Fruit fly (Drosophila melanogaster) whole organism, prepupa: ENCODE results near the gene Mst84B.
A peak's percentile ranks its signal among the peaks of the same experiment; 100 is the strongest.

Experiments
- Blimp-1 ChIP-seq: fragments of 200-800 bp; sonication (Bioruptor generic); optimal IDR thresholded peaks from 3 replicates; lab custom pipeline; 2017; ENCODE audit warnings: missing biosample characterization, missing genetic modification characterization, mild to moderate bottlenecking, moderate library complexity, missing genetic modification reagents
- CG10669 ChIP-seq: fragments of 200-800 bp; sonication (Bioruptor generic); optimal IDR thresholded peaks from 3 replicates; lab custom pipeline; 2018; ENCODE audit warnings: missing biosample characterization, mild to moderate bottlenecking, missing genetic modification characterization, moderate library complexity
- CG11294 ChIP-seq: fragments of 200-800 bp; sonication (Bioruptor generic); IDR thresholded peaks from 2 replicates; pipeline ENCODE4 v1.3.6; 2022; ENCODE audit warnings: missing biosample characterization, missing genetic modification characterization
- CG11762 ChIP-seq: fragments of 200-800 bp; sonication (Bioruptor generic); optimal IDR thresholded peaks from 3 replicates; lab custom pipeline; 2016; ENCODE audit warnings: missing biosample characterization, missing genetic modification characterization; ENCODE audit not compliant: insufficient read depth
- CG11902 ChIP-seq: fragments of 200-800 bp; sonication (Bioruptor generic); optimal IDR thresholded peaks from 3 replicates; lab custom pipeline; 2016; ENCODE audit warnings: missing biosample characterization, missing genetic modification characterization
- CG15336 ChIP-seq: fragments of 200-800 bp; sonication (Bioruptor generic); IDR thresholded peaks from 2 replicates; pipeline ENCODE4 v1.3.6; 2022; ENCODE audit warnings: missing biosample characterization, missing genetic modification characterization
- CG1621 ChIP-seq: fragments of 200-800 bp; sonication (Bioruptor generic); optimal IDR thresholded peaks from 3 replicates; lab custom pipeline; 2018; ENCODE audit warnings: missing biosample characterization, mild to moderate bottlenecking, missing genetic modification characterization
- CG16779 ChIP-seq: fragments of 200-800 bp; sonication (Bioruptor generic); optimal IDR thresholded peaks from 3 replicates; lab custom pipeline; 2017; ENCODE audit warnings: missing biosample characterization, mild to moderate bottlenecking, missing genetic modification characterization
- CG3032 ChIP-seq: fragments of 200-800 bp; optimal IDR thresholded peaks from 2 replicates; lab custom pipeline; 2019; ENCODE audit warnings: missing biosample characterization, mild to moderate bottlenecking, missing genetic modification characterization, moderate library complexity
- CG32006 ChIP-seq: fragments of 200-800 bp; sonication (Bioruptor generic); optimal IDR thresholded peaks from 3 replicates; lab custom pipeline; 2017; ENCODE audit warnings: missing biosample characterization, mild to moderate bottlenecking, missing genetic modification characterization
- CG34406 ChIP-seq: fragments of 200-800 bp; sonication (Bioruptor generic); optimal IDR thresholded peaks from 3 replicates; lab custom pipeline; 2016; ENCODE audit warnings: missing biosample characterization, missing genetic modification characterization
- CG3919 ChIP-seq: fragments of 200-800 bp; sonication (Bioruptor generic); optimal IDR thresholded peaks from 3 replicates; lab custom pipeline; 2016; ENCODE audit warnings: missing biosample characterization, missing genetic modification characterization
- CG4318 ChIP-seq: fragments of 200-800 bp; sonication (Bioruptor generic); optimal IDR thresholded peaks from 3 replicates; lab custom pipeline; 2017; ENCODE audit warnings: missing biosample characterization, mild to moderate bottlenecking, missing genetic modification characterization
- CG6163 ChIP-seq: fragments of 200-800 bp; sonication (Bioruptor generic); IDR thresholded peaks from 3 replicates; pipeline ENCODE4 v1.3.6; 2022; ENCODE audit warnings: missing biosample characterization, missing genetic modification characterization
- CG6276 ChIP-seq: fragments of 200-800 bp; sonication (Bioruptor generic); optimal IDR thresholded peaks from 2 replicates; lab custom pipeline; 2017; ENCODE audit warnings: missing biosample characterization, mild to moderate bottlenecking, missing genetic modification characterization
- CG6792 ChIP-seq: fragments of 200-800 bp; sonication (Bioruptor generic); optimal IDR thresholded peaks from 3 replicates; lab custom pipeline; 2016; ENCODE audit warnings: missing biosample characterization, missing genetic modification characterization
- CG6854 ChIP-seq: fragments of 200-800 bp; sonication (Bioruptor generic); optimal IDR thresholded peaks from 2 replicates; lab custom pipeline; 2017; ENCODE audit warnings: missing biosample characterization, mild to moderate bottlenecking, missing genetic modification characterization
- CG7368 ChIP-seq: fragments of 200-800 bp; sonication (Bioruptor generic); optimal IDR thresholded peaks from 3 replicates; lab custom pipeline; 2016; ENCODE audit warnings: missing biosample characterization, missing genetic modification characterization
- CG8319 ChIP-seq: fragments of 200-800 bp; sonication (Bioruptor generic); optimal IDR thresholded peaks from 3 replicates; lab custom pipeline; 2016; ENCODE audit warnings: missing biosample characterization, missing genetic modification characterization
- CG8632 ChIP-seq: fragments of 200-800 bp; sonication (Bioruptor generic); optimal IDR thresholded peaks from 3 replicates; lab custom pipeline; 2016; ENCODE audit warnings: missing biosample characterization, missing genetic modification characterization
- CG9139 ChIP-seq: fragments of 200-800 bp; sonication (Bioruptor generic); optimal IDR thresholded peaks from 3 replicates; lab custom pipeline; 2017; ENCODE audit warnings: missing biosample characterization, mild to moderate bottlenecking, missing genetic modification characterization
- Eip78C ChIP-seq: fragments of 200-800 bp; sonication (Bioruptor generic); peaks from one replicate; lab custom pipeline; 2016; ENCODE audit warnings: missing biosample characterization, missing genetic modification characterization
- Eip93F ChIP-seq: fragments of 200-800 bp; sonication (Bioruptor generic); optimal IDR thresholded peaks from 2 replicates; lab custom pipeline; 2016; ENCODE audit warnings: missing biosample characterization, mild to moderate bottlenecking, missing genetic modification characterization
- Ets21C ChIP-seq: fragments of 200-800 bp; sonication (Bioruptor generic); optimal IDR thresholded peaks from 3 replicates; lab custom pipeline; 2016; ENCODE audit warnings: missing biosample characterization, missing genetic modification characterization
- Ets96B ChIP-seq: fragments of 200-800 bp; optimal IDR thresholded peaks from 2 replicates; lab custom pipeline; 2019; ENCODE audit warnings: missing biosample characterization, mild to moderate bottlenecking, missing genetic modification characterization, moderate library complexity
- Gug ChIP-seq: fragments of 200-800 bp; sonication (Bioruptor generic); IDR thresholded peaks from 2 replicates; pipeline ENCODE4 v1.3.6; 2022; ENCODE audit warnings: missing biosample characterization, missing genetic modification characterization
- Hr38 ChIP-seq: sonication (Bioruptor generic); optimal IDR thresholded peaks from 2 replicates; lab custom pipeline; 2016; ENCODE audit warnings: missing biosample characterization, missing genetic modification characterization
- Hr39 ChIP-seq: fragments of 200-800 bp; sonication (Bioruptor generic); optimal IDR thresholded peaks from 2 replicates; lab custom pipeline; 2016; ENCODE audit warnings: missing biosample characterization, missing genetic modification characterization
- Hr4 ChIP-seq: fragments of 200-800 bp; sonication (Bioruptor generic); optimal IDR thresholded peaks from 3 replicates; lab custom pipeline; 2016; ENCODE audit warnings: missing biosample characterization, missing genetic modification characterization
- Lpt ChIP-seq: fragments of 200-800 bp; sonication (Bioruptor generic); optimal IDR thresholded peaks from 3 replicates; lab custom pipeline; 2016; ENCODE audit warnings: missing biosample characterization, missing genetic modification characterization
- Met ChIP-seq: fragments of 200-800 bp; sonication (Bioruptor generic); optimal IDR thresholded peaks from 3 replicates; lab custom pipeline; 2016; ENCODE audit warnings: missing biosample characterization, missing genetic modification characterization
- Smox ChIP-seq: fragments of 200-800 bp; sonication (Bioruptor generic); optimal IDR thresholded peaks from 3 replicates; lab custom pipeline; 2016; ENCODE audit warnings: missing biosample characterization, missing genetic modification characterization
- Sox102F ChIP-seq: fragments of 200-800 bp; sonication (Bioruptor generic); optimal IDR thresholded peaks from 2 replicates; lab custom pipeline; 2016; ENCODE audit warnings: missing biosample characterization, mild to moderate bottlenecking, missing genetic modification characterization
- Sox14 ChIP-seq: fragments of 200-800 bp; sonication (Bioruptor generic); optimal IDR thresholded peaks from 3 replicates; lab custom pipeline; 2016; ENCODE audit warnings: missing biosample characterization, missing genetic modification characterization
- Sox15 ChIP-seq: fragments of 200-800 bp; sonication (Bioruptor generic); optimal IDR thresholded peaks from 3 replicates; lab custom pipeline; 2016; ENCODE audit warnings: missing biosample characterization, missing genetic modification characterization
- achi ChIP-seq: fragments of 200-800 bp; sonication (Bioruptor generic); optimal IDR thresholded peaks from 3 replicates; lab custom pipeline; 2016; ENCODE audit warnings: missing biosample characterization, missing genetic modification characterization
- acj6 ChIP-seq: fragments of 200-800 bp; sonication (Bioruptor generic); optimal IDR thresholded peaks from 3 replicates; lab custom pipeline; 2016; ENCODE audit warnings: missing biosample characterization, missing genetic modification characterization
- cyc ChIP-seq: fragments of 200-800 bp; sonication (Bioruptor generic); optimal IDR thresholded peaks from 3 replicates; lab custom pipeline; 2016; ENCODE audit warnings: missing biosample characterization, missing genetic modification characterization
- dac ChIP-seq: fragments of 200-800 bp; sonication (Bioruptor generic); optimal IDR thresholded peaks from 2 replicates; lab custom pipeline; 2017; ENCODE audit warnings: missing biosample characterization, mild to moderate bottlenecking, missing genetic modification characterization
- dsx ChIP-seq: fragments of 200-800 bp; optimal IDR thresholded peaks from 3 replicates; lab custom pipeline; 2019; ENCODE audit warnings: missing biosample characterization, mild to moderate bottlenecking, missing genetic modification characterization, moderate library complexity; ENCODE audit not compliant: poor library complexity, severe bottlenecking
- esn ChIP-seq: fragments of 200-800 bp; sonication (Bioruptor generic); optimal IDR thresholded peaks from 2 replicates; lab custom pipeline; 2016; ENCODE audit warnings: missing biosample characterization, mild to moderate bottlenecking, missing genetic modification characterization, moderate library complexity
- fd59A ChIP-seq: fragments of 200-800 bp; sonication (Bioruptor generic); optimal IDR thresholded peaks from 2 replicates; lab custom pipeline; 2017; ENCODE audit warnings: missing biosample characterization, mild to moderate bottlenecking, missing genetic modification characterization, missing genetic modification reagents
- fd85E ChIP-seq: fragments of 200-800 bp; sonication (Bioruptor generic); optimal IDR thresholded peaks from 3 replicates; lab custom pipeline; 2016; ENCODE audit warnings: missing biosample characterization, missing genetic modification characterization
- fkh ChIP-seq: fragments of 200-800 bp; sonication (Bioruptor generic); optimal IDR thresholded peaks from 3 replicates; lab custom pipeline; 2017; ENCODE audit warnings: missing biosample characterization, mild to moderate bottlenecking, missing genetic modification characterization, moderate library complexity
- pdm3 ChIP-seq: fragments of 200-800 bp; sonication (Bioruptor generic); optimal IDR thresholded peaks from 3 replicates; lab custom pipeline; 2016; ENCODE audit warnings: missing biosample characterization, missing genetic modification characterization
- salr ChIP-seq, 2 experiments: fragments of 200-800 bp; sonication (Bioruptor generic); optimal IDR thresholded peaks; 3 replicates each; lab custom pipeline; 2016 to 2018; ENCODE audit warnings: missing biosample characterization in 2 of 2, missing genetic modification characterization in 2 of 2, mild to moderate bottlenecking in 1 of 2
- ss ChIP-seq, 2 experiments: fragments of 200-800 bp; sonication (Bioruptor generic); optimal IDR thresholded peaks; 2 replicates in 1 of 2; 3 replicates in 1 of 2; lab custom pipeline; 2017 to 2018; ENCODE audit warnings: mild to moderate bottlenecking in 2 of 2, missing biosample characterization in 2 of 2, missing genetic modification characterization in 2 of 2, moderate library complexity in 1 of 2
- svp ChIP-seq: fragments of 200-800 bp; sonication (Bioruptor generic); peaks from one replicate; lab custom pipeline; 2016; ENCODE audit warnings: missing biosample characterization, missing genetic modification characterization
- topi ChIP-seq: fragments of 200-800 bp; sonication (Bioruptor generic); optimal IDR thresholded peaks from 3 replicates; lab custom pipeline; 2016; ENCODE audit warnings: missing biosample characterization, missing genetic modification characterization
- vri ChIP-seq: fragments of 200-800 bp; sonication (Bioruptor generic); optimal IDR thresholded peaks from 3 replicates; lab custom pipeline; 2016; ENCODE audit warnings: missing biosample characterization, mild to moderate bottlenecking, missing genetic modification characterization

The Mst84B gene

dm6 chr3R:7061875-7062274 is at the start of gene Mst84B:
Gene Mst84B, plus strand, starts transcription at chr3R:7062175.
- TF ChIP-seq dsx, result no peak
- TF ChIP-seq CG1621 (tag; lab: Kevin White, UChicago), result no peak
- no peak for TF ChIP-seq Sox102F
- TF ChIP-seq Lpt (GFP tag; lab: Kevin White, UChicago), result no peak
- TF ChIP-seq Blimp-1 (GFP tag; lab: Kevin White, UChicago), result no peak
- no peak for TF ChIP-seq fd85E (GFP tag; lab: Kevin White, UChicago)
- no peak for TF ChIP-seq CG11294 (GFP tag; lab: Robert Waterston, UW)
- no peak for TF ChIP-seq Gug
- no peak for TF ChIP-seq CG6854 (GFP tag; lab: Kevin White, UChicago)
- no peak for TF ChIP-seq achi (GFP tag; lab: Kevin White, UChicago)
- no peak for TF ChIP-seq CG16779 (tag; lab: Kevin White, UChicago)
- TF ChIP-seq Hr4 (GFP tag; lab: Kevin White, UChicago), result no peak

- peak; percentile 32 for TF ChIP-seq CG4318
- peak; percentile 70 for TF ChIP-seq CG8632 (GFP tag; lab: Kevin White, UChicago)
- no peak for TF ChIP-seq CG15336
- TF ChIP-seq Met (GFP tag; lab: Kevin White, UChicago), result peak; percentile 84
- TF ChIP-seq CG32006 (GFP tag; lab: Kevin White, UChicago), result peak; percentile 74
- peak; percentile 87 for TF ChIP-seq esn (GFP tag; lab: Kevin White, UChicago)
- TF ChIP-seq Eip78C (GFP tag; lab: Kevin White, UChicago), result peak; percentile 96
- peak; percentile 67 to 75 for TF ChIP-seq salr (GFP tag; optimal IDR thresholded peaks at IDR 0.05; lab: Kevin White, UChicago)
- TF ChIP-seq CG6163 (GFP tag; lab: Robert Waterston, UW), result peak; percentile 77
- no peak; the same call in none of the 2 replicates for TF ChIP-seq Gug
- TF ChIP-seq Sox15, result peak; percentile 59
- TF ChIP-seq fd85E (GFP tag; lab: Kevin White, UChicago), result no peak
- peak; percentile 63 for TF ChIP-seq CG8319 (GFP tag; lab: Kevin White, UChicago)
- peak; percentile 69 for TF ChIP-seq topi (GFP tag; lab: Kevin White, UChicago)
- peak; percentile 61 for TF ChIP-seq CG3919 (GFP tag; lab: Kevin White, UChicago)
- peak; percentile 75 for TF ChIP-seq Ets96B
- no peak for TF ChIP-seq CG6276 (GFP tag; lab: Kevin White, UChicago)
- no peak for TF ChIP-seq Hr38
- TF ChIP-seq Hr4 (GFP tag; lab: Kevin White, UChicago), result peak; percentile 68
- TF ChIP-seq Lpt (GFP tag; lab: Kevin White, UChicago), result peak; percentile 73
- peak; percentile 82 for TF ChIP-seq Hr39 (GFP tag; lab: Kevin White, UChicago)
- TF ChIP-seq Smox (GFP tag; lab: Kevin White, UChicago), result peak; percentile 82
- peak; percentile 81 for TF ChIP-seq CG6792 (GFP tag; lab: Kevin White, UChicago)
- peak; percentile 60 for TF ChIP-seq CG9139 (GFP tag; lab: Kevin White, UChicago)
- peak; percentile 86 for TF ChIP-seq fd59A (GFP tag; lab: Kevin White, UChicago)
- TF ChIP-seq acj6, result peak; percentile 86
- TF ChIP-seq fkh (GFP tag; lab: Kevin White, UChicago), result no peak
- TF ChIP-seq CG11902 (GFP tag; lab: Kevin White, UChicago), result no peak
- TF ChIP-seq dac (GFP tag; lab: Kevin White, UChicago), result peak; percentile 15
- no peak for TF ChIP-seq Eip93F
- peak; percentile 80 for TF ChIP-seq pdm3 (GFP tag; lab: Kevin White, UChicago)
- peak; percentile 61 for TF ChIP-seq CG3032 (tag; lab: Kevin White, UChicago)
- peak; percentile 52 for TF ChIP-seq CG10669
- peak; percentile 79 for TF ChIP-seq vri (GFP tag; lab: Kevin White, UChicago)
- peak; percentile 46 for TF ChIP-seq cyc (GFP tag; lab: Kevin White, UChicago)
- peak; percentile 85 for TF ChIP-seq dsx
- TF ChIP-seq Sox14 (GFP tag; lab: Kevin White, UChicago), result peak; percentile 90
- TF ChIP-seq Sox102F, result peak; percentile 81
- no peak for TF ChIP-seq CG11762 (GFP tag; lab: Kevin White, UChicago)
- TF ChIP-seq ss (GFP tag; optimal IDR thresholded peaks at IDR 0.05; lab: Kevin White, UChicago), result peak; percentile 78 to 87
- peak; percentile 13 for TF ChIP-seq CG7368
- TF ChIP-seq CG34406 (GFP tag; lab: Kevin White, UChicago), result peak; percentile 71
- TF ChIP-seq Ets21C (GFP tag; lab: Kevin White, UChicago), result peak; percentile 79
- peak; percentile 73 for TF ChIP-seq svp (GFP tag; lab: Kevin White, UChicago)
Measured at dm6 chr3R:7024574-7024973, 37.4 kb upstream of the Mst84B start.
